Worm (Caenorhabditis elegans) whole organism, mixed stage, embryonic: ENCODE data around the gene fbxb-108.

ENCODE experiments used
- elt-3 ChIP-seq: fragments of 150-350 bp; optimal IDR thresholded peaks from 2 replicates; lab custom pipeline; 2014; ENCODE audit warnings: missing biosample characterization, missing genetic modification characterization
- lsy-2 ChIP-seq: fragments of 150-350 bp; optimal IDR thresholded peaks from 2 replicates; lab custom pipeline; 2014; ENCODE audit warnings: missing biosample characterization, missing genetic modification characterization
- mab-5 ChIP-seq: fragments of 150-350 bp; optimal IDR thresholded peaks from 2 replicates; lab custom pipeline; 2014; ENCODE audit warnings: missing biosample characterization, missing genetic modification characterization
- nhr-12 ChIP-seq: fragments of 150-350 bp; optimal IDR thresholded peaks from 2 replicates; lab custom pipeline; 2014; ENCODE audit warnings: missing biosample characterization, missing genetic modification characterization
- nhr-237 ChIP-seq: fragments of 150-350 bp; optimal IDR thresholded peaks from 2 replicates; lab custom pipeline; 2014; ENCODE audit warnings: missing biosample characterization, missing genetic modification characterization
- nhr-76 ChIP-seq: sonication (generic microtip); optimal IDR thresholded peaks from 2 replicates; lab custom pipeline; 2017; ENCODE audit warnings: missing biosample characterization, missing genetic modification characterization
- unc-39 ChIP-seq: fragments of 150-350 bp; optimal IDR thresholded peaks from 2 replicates; lab custom pipeline; 2014; ENCODE audit warnings: missing biosample characterization, missing genetic modification characterization
- unc-62 ChIP-seq: fragments of 150-350 bp; optimal IDR thresholded peaks from 2 replicates; lab custom pipeline; 2014; ENCODE audit warnings: missing biosample characterization, missing genetic modification reagents, missing genetic modification characterization

ce11 chrII:2783380-2783779 lies 18.6 kb downstream of the fbxb-108 start:
- TF ChIP-seq elt-3 (tag; lab: Kevin White, UChicago): no peak
- TF ChIP-seq nhr-237 (tag; lab: Kevin White, UChicago): no peak
- no peak for TF ChIP-seq mab-5 (tag; lab: Kevin White, UChicago)
- no peak for TF ChIP-seq lsy-2 (tag; lab: Kevin White, UChicago)
- no peak for TF ChIP-seq unc-39 (tag; lab: Kevin White, UChicago)
- TF ChIP-seq unc-62 (GFP tag; lab: Kevin White, UChicago): no peak
- TF ChIP-seq nhr-12: no peak
- no peak for TF ChIP-seq nhr-76 (tag; lab: Kevin White, UChicago)
